Fruit fly (Drosophila melanogaster) whole organism, larva: Measurements from ENCODE around the gene CG42594.

Experiments
- noc ChIP-seq: fragments of 200-800 bp; sonication (Bioruptor generic); optimal IDR thresholded peaks from 3 replicates; lab custom pipeline; 2019; ENCODE audit warnings: missing biosample characterization, mild to moderate bottlenecking, missing genetic modification characterization, moderate library complexity

Gene CG42594

DNA sequence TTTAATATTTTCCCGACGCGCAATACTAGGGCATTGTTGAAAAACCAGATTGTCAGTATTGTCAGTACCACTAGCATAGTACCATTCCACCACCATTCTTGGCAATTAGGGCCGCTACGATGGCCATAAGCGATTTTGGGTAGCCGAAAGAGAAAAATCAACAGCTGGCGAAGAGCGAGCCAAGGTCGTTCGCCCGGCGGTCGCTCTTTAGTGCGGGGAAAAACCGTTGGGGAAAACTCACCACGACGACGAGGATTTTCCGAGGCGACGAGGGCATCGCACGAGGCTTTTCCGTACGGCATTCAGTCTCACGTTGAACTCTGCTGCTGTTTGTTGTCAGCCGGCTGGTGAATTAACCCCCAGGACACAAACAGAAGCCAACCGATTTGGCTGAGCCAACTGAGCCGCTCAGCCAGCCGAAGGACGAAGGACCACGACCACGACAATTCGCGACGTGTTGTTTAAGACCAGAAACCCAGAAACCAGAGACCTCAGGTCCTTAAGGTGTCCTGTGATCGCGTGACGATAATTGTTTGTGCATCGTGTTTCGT is at the start of gene CG42594:
CG42594 (plus strand) TSS at position 286 of the 551 bp plus-strand sequence.
- no peak for TF ChIP-seq noc (tag; lab: Kevin White, UChicago)

DNA sequence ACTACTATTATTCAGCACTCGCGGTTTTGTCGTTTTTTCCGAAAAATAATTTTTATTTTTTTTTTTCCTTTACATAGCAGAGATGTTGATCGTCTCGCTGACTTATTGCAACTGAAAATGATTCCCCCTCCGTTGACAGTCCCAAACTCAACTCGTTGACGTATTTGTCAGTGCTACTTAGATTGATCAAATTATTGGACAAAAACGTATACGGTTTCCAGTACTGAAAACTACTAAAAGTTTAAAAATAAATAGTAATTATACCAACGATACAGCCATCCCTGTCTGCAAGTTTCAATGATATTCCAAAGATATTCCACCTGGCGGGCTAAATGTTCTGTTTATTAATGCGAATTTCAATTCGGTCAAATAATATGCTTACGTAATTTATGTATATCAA is 35.9 kb upstream of the CG42594 start, which contains the start of gene CG2861:
CG2861 (minus strand) TSS at position 101 of the 400 bp plus-strand sequence.
- no peak for TF ChIP-seq noc (tag; lab: Kevin White, UChicago)

DNA sequence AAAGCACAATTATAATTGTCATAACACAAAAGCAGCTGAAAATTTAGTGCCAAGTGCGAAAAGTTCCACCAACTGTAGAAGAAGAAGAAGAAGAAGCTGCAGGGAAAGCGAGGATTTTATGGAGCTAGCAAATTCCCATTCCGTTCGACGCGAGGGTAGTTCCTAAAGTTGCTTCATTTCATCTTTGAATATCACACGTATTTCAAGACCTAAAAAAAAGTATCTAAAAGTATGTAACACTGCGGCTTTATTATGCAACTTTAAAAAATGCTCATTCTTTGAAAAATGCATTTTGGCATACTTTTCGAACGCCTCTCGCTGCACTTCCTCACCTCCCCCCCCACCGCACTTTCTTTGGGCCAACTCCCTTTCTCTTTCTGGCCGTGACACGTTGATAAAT is 32.8 kb upstream of the CG42594 start:
- no peak for TF ChIP-seq noc (tag; lab: Kevin White, UChicago)

DNA sequence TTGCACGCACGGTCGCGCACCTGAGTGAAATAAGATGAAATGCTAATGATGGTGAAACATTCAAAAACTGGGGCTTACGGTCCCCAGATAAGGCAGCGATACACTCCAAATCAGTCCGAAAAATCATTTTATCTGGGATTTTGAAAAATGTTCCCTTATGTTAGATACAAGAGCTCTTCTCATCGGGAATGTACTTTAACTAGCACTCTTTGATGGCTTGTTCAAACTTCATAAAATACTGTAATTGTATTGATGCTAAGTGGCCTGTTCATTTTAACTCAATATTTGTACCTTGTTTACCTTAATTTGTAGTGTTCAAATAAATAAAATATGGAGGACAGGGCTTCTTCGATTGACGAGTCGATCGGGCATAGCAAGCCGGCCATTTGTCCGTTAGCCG is 15.0 kb upstream of the CG42594 start, which contains the start of gene CG12682:
CG12682 (plus strand) TSS at position 301 of the 400 bp plus-strand sequence.
- TF ChIP-seq noc (tag; lab: Kevin White, UChicago): no peak

DNA sequence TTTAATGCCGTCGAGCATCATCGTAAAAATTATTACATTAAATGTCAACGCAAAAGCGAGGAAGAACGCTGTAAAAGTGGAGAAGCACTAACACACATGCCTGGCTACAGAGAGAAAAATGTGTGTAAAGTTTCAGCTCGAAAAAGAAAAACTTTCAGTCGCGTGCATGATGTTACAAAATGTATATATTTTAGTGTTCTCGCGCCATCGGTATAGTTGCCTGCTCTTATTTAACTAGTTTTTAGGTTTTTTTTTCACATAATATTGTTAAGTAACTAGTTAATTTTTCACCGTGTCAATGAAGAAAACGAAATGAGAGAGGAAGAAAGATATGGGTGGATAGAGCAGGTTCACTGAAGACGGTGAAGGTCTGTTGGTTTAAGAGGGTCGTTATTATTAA is 8.7 kb downstream of the CG42594 start:
- TF ChIP-seq noc (tag; lab: Kevin White, UChicago): no peak

DNA sequence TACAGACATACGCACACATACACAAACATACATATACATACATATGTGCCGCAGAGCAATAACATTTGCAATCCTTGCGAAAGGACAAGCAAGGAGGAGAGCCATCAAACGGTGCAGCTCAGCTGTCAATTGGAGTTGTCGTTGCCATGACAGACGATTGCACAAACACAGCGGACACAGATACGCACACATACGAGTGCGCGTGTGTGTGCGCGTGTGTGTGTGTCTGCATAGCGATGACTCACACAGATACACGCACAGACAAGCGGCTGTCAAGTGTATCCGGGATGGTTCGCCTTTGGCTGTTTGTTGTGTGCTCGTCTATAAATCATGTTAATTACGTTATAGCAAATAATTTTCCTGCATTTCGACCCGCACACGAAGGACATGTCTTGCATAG is 19.6 kb downstream of the CG42594 start:
- TF ChIP-seq noc (tag; lab: Kevin White, UChicago): no peak

DNA sequence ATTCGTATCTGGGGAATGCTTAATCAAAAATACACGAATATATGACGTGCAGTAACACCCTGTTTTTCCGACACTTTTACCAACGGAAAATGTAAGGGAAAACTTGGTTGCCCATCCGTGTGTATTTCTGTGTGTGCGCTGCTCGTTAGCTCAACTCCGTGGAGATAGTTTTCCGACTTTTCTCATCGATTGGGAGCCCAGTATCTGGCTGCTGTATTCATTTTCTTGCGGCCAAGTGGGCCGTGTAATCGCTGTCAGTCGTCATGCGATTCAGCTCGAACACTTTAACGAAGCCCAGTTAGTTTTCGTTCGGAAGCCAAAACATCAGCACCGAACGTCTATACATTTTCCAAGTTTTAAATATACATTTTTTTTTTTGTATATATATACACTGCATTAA is 34.7 kb downstream of the CG42594 start, which contains the start of gene boil:
boil (plus strand) TSS at position 301 of the 400 bp plus-strand sequence.
- no peak for TF ChIP-seq noc (tag; lab: Kevin White, UChicago)

DNA sequence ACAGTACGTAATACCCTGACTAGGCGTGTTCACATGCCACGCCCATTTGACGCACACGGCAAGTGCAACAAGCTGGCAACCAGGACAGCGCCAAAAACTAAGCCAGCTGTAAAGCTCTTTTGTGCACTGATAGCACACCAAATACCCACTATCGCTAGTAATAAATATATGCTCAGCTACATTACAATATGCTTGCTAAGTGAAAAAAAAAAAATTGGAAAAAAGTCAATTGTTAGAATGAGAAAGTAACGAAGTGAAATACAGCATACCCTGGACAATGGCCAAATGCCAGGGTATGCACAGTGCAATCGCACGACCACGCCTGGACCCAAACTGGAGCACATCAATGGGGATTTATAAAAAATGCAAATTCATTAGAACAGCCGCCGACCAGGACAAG is 45.2 kb downstream of the CG42594 start:
- TF ChIP-seq noc (tag; lab: Kevin White, UChicago): no peak

DNA sequence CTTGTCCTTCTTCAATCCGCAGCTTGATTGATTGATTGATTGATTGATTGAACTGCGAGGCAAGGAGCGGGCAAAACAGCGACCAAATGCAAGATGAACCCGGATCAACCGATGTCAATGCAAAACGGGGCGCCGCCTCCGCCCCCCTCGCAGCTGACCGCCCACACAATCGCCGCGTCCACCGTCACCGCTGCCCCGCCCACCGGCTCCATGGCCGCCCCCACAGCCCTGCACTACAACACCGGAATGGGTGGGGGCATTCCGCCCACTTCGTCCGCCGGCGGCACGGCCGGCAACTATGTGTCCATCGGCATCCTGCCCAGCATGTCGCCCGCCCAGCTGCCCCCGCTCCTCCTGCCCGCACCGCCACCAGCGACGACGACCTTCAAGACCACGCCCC is 54.0 kb downstream of the CG42594 start:
- no peak for TF ChIP-seq noc (tag; lab: Kevin White, UChicago)

DNA sequence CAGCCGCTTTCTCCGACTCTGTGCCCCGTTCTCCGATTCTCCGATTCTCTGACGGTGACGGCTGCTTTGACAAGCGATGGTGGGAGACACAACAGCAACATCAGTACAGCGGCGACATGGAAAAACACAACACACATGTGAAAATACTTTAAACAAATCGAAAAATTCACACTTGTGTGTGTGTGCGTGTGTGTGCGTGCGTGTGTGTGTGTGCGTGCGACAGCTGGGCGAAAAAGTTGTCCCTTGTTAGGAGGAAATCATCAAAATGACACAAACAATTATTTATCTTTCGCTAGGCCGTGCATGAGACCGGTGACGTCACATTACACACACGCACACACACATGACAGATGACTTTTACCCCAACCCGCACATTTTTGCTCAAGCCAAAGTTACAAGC is 56.3 kb downstream of the CG42594 start:
- TF ChIP-seq noc (tag; lab: Kevin White, UChicago): no peak

DNA sequence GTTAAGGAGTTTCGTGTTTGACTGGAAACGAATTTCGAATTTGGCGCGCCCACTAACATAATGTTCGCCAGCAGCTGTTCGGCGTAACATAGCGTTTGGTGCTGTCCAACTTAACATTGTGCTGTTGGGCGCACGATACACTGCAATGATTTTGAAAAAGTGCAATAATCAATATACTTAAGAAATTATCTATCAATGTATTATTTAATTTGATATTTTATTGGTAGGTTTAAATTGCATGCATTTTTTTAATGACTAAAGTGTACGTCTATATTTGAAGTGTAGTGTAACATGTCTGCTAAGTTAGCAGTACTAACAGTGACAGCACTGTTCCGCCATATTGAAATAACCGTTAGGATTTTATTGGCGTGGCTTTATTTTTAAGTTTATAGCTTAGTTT is 65.9 kb downstream of the CG42594 start, which contains the start of gene CG6927:
CG6927 (plus strand) TSS at position 328 of the 400 bp plus-strand sequence.
- no peak for TF ChIP-seq noc (tag; lab: Kevin White, UChicago)

DNA sequence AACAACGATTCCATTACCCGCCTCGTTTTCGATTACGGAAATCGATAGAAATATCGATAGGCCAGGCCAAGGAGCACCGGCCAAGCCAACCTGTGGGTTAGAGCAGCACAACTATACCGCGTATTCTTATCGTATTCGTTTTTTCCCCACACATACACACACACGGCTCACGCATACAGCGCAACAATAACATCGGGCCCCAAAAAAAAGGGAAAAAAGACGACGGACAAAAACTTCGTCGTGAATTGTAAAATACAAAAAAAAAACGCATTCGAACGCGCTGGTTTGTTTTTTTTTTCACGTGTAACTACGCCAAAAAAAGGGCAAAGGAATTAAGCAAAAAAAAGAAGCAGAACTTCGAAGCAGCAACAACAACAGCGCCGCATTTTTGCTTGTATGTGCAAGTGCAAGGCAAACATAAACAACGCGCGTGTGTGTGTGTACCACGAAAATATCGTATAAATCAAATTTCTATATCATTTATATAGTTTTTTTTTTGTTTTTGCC is 68.3 kb downstream of the CG42594 start, which contains the start of gene CG32772:
CG32772 (plus strand) TSS at position 177 of the 507 bp plus-strand sequence.
- peak; percentile 38 for TF ChIP-seq noc (tag; lab: Kevin White, UChicago)

DNA sequence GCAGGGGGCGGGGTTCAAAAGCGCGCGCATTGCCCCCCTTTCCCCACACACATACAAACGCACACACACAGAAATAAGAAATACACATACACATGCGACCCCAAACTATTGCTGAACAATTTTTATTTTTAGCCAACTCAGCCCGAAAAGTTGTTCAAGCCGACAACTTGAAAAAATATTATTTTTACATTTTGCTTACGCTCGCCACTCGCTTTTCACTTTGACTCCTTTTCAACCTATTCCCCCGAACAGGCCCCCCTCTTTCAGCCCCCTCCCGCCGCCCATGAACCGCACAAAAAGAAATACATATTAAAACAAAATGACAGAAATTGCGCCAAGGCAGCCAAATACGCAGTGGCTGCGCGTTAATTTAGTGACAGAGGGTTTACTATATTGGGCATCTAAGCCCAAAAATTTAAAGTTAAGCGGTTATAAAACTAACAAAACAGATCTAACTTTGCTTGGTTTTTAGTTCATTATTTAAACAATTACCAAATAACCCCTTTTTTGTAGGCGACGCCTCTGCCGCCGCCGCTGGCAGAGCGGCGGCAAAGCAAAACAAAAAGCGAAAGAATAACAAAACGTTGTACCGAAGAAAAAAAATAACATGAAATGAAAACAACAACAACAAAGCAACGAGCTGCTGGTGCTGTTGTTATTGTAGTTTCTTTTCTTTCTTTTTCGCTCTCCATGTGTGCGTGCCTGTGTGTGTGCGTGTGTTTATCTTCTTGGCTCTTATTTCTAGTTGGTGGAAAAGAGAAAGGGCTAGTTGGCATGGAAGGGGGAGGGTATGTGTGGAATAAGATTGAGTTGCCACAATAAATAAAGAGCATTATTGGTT is 69.5 kb downstream of the CG42594 start:
- TF ChIP-seq noc (tag; lab: Kevin White, UChicago): peak; percentile 100

DNA sequence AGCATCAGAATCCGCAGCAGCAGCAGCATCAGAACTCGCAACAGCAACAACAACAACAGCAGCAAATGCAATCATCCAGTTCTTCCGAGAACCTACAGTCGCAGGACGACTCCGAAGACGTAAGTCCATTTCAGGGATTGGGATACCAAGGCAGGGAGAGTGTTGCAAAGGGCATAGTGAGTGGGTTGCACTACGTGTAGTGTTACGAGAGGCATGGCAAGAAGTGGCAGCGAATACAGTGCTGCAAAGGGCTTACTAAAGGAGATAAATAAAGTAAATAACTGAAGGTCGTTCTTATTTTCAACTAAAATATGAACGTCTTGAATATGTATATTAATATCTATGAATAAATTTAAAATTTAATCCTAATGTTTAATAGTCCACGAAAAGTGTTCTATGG is 70.4 kb downstream of the CG42594 start:
- TF ChIP-seq noc (tag; lab: Kevin White, UChicago): no peak

DNA sequence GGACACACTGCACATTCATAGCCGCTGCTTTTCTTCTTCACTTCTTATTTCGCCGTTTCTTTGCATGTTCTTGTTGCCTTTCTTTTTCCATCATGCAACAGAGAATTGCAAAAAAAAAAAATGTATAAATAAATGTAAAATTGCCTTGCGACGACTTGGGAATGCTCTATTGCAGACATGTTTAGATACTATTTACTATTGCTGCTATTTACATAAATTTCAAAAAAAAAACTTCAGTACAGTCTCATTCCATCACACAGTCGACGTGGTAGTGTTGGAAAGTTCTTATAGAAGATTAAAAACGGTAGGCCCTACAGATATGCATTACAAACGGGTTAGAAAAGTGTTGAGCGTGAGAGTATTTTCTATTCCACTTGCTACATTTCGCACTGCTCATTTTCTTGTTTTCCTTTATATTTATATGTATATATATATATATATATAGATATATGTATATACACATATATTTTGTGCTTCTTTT is 71.2 kb downstream of the CG42594 start:
- no peak for TF ChIP-seq noc (tag; lab: Kevin White, UChicago)

DNA sequence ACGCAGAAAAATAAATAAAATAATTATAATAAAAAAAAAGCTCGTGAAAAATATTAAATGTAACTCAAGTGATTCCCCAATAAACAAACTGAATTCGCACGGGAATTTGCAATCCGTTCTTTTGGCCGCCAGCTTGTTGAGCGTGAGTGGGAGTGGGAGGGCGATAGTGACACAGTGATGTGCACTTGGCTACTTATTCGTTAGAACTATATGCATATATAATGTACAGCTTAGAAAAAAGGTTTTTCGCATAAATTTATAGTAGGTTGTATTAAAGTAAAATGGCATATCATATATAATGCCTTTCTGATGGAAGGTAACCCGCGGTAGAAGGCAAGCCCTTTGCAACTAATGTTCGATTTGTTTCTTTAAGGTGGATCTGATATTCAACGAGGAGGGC is 71.7 kb downstream of the CG42594 start:
- no peak for TF ChIP-seq noc (tag; lab: Kevin White, UChicago)
